Worm (Caenorhabditis elegans) whole organism, L1 larva: Measurements from ENCODE around the gene M162.5.
A peak's percentile ranks its signal among the peaks of the same experiment; 100 is the strongest.

Experiments used
- ceh-8 ChIP-seq: fragments of 200-800 bp; sonication (Bioruptor generic); optimal IDR thresholded peaks from 2 replicates; lab custom pipeline; 2018; ENCODE audit warnings: mild to moderate bottlenecking, missing genetic modification characterization, moderate library complexity, missing compliant biosample characterization
- ceh-88 ChIP-seq: fragments of 200-800 bp; sonication (Bioruptor generic); IDR thresholded peaks from 2 replicates; pipeline ENCODE4 v1.3.6; 2022; ENCODE audit warnings: missing genetic modification characterization, missing compliant biosample characterization
- ces-1 ChIP-seq: fragments of 150-350 bp; optimal IDR thresholded peaks from 2 replicates; lab custom pipeline; 2014; ENCODE audit warnings: missing biosample characterization, missing genetic modification reagents, missing genetic modification characterization
- efl-1 ChIP-seq, 4 experiments: fragments of 150-350 bp; optimal IDR thresholded peaks in 3 of 4; peaks in 1 of 4; 1 replicate in 1 of 4; 2 replicates in 3 of 4; lab custom pipeline; 2014; ENCODE audit warnings: missing biosample characterization in 2 of 4, missing genetic modification characterization in 2 of 4, missing genetic modification reagents in 2 of 4
- egl-27 ChIP-seq, 2 experiments: fragments of 150-350 bp in 1 of 2; sonication (generic microtip); optimal IDR thresholded peaks; 3 replicates each; lab custom pipeline; 2017 to 2018; ENCODE audit warnings: missing biosample characterization in 2 of 2, missing genetic modification characterization in 2 of 2, missing genetic modification reagents in 2 of 2
- elt-2 ChIP-seq: sonication (generic microtip); optimal IDR thresholded peaks from 2 replicates; lab custom pipeline; 2016; ENCODE audit warnings: missing genetic modification characterization, mild to moderate bottlenecking, inconsistent platforms, missing compliant biosample characterization, missing genetic modification reagents
- fkh-10 ChIP-seq: sonication (generic microtip); optimal IDR thresholded peaks from 2 replicates; lab custom pipeline; 2017; ENCODE audit warnings: missing biosample characterization, missing genetic modification reagents, missing genetic modification characterization
- fkh-4 ChIP-seq: sonication (generic microtip); optimal IDR thresholded peaks from 2 replicates; lab custom pipeline; 2016; ENCODE audit warnings: missing compliant biosample characterization, missing genetic modification characterization, borderline replicate concordance
- fkh-8 ChIP-seq: sonication (generic microtip); optimal IDR thresholded peaks from 2 replicates; lab custom pipeline; 2016; ENCODE audit warnings: mild to moderate bottlenecking, missing genetic modification characterization, missing compliant biosample characterization
- hpl-2 ChIP-seq: fragments of 150-350 bp; optimal IDR thresholded peaks from 2 replicates; lab custom pipeline; 2014; ENCODE audit warnings: missing biosample characterization, missing genetic modification reagents, missing genetic modification characterization
- isw-1 ChIP-seq: fragments of 200-800 bp; sonication (Bioruptor generic); IDR thresholded peaks from 2 replicates; pipeline ENCODE4 v1.3.6; 2022; ENCODE audit warnings: missing genetic modification characterization, missing compliant biosample characterization
- jun-1 ChIP-seq: fragments of 150-350 bp; optimal IDR thresholded peaks from 2 replicates; lab custom pipeline; 2014; ENCODE audit warnings: missing biosample characterization, missing genetic modification reagents, missing genetic modification characterization
- lin-13 ChIP-seq: fragments of 150-350 bp; optimal IDR thresholded peaks from 2 replicates; lab custom pipeline; 2014; ENCODE audit warnings: missing biosample characterization, missing genetic modification reagents, missing genetic modification characterization
- lin-35 ChIP-seq, 2 experiments: fragments of 150-350 bp; optimal IDR thresholded peaks; 2 replicates each; lab custom pipeline; 2014; ENCODE audit warnings: missing biosample characterization in 2 of 2, missing genetic modification characterization in 2 of 2, missing genetic modification reagents in 2 of 2
- nhr-11 ChIP-seq: fragments of 150-350 bp; optimal IDR thresholded peaks from 2 replicates; lab custom pipeline; 2014; ENCODE audit warnings: missing biosample characterization, missing genetic modification characterization
- nhr-12 ChIP-seq: sonication (generic microtip); optimal IDR thresholded peaks from 2 replicates; lab custom pipeline; 2017; ENCODE audit warnings: missing biosample characterization, missing genetic modification characterization
- nhr-20 ChIP-seq: sonication (generic microtip); optimal IDR thresholded peaks from 2 replicates; lab custom pipeline; 2016; ENCODE audit warnings: mild to moderate bottlenecking, missing genetic modification characterization, missing compliant biosample characterization
- nhr-237 ChIP-seq: fragments of 150-350 bp; optimal IDR thresholded peaks from 2 replicates; lab custom pipeline; 2014; ENCODE audit warnings: missing biosample characterization, missing genetic modification characterization
- nhr-85 ChIP-seq: sonication (generic microtip); peaks from one replicate; lab custom pipeline; 2016; ENCODE audit warnings: missing genetic modification characterization, inconsistent platforms, missing compliant biosample characterization
- nhr-90 ChIP-seq: sonication (generic microtip); optimal IDR thresholded peaks from 2 replicates; lab custom pipeline; 2016; ENCODE audit warnings: mild to moderate bottlenecking, missing genetic modification characterization, missing compliant biosample characterization; ENCODE audit not compliant: poor library complexity
- pag-3 ChIP-seq: sonication (generic microtip); optimal IDR thresholded peaks from 2 replicates; lab custom pipeline; 2017; ENCODE audit warnings: missing genetic modification characterization, mild to moderate bottlenecking, missing compliant biosample characterization, antibody characterized with exemption, borderline replicate concordance; ENCODE audit not compliant: insufficient read depth
- rnt-1 ChIP-seq: sonication (generic microtip); optimal IDR thresholded peaks from 2 replicates; lab custom pipeline; 2016; ENCODE audit warnings: mild to moderate bottlenecking, missing genetic modification characterization, moderate library complexity, missing compliant biosample characterization
- snpc-4 ChIP-seq: fragments of 150-350 bp; optimal IDR thresholded peaks from 2 replicates; lab custom pipeline; 2014; ENCODE audit warnings: missing biosample characterization, missing genetic modification characterization
- sptf-1 ChIP-seq: fragments of 150-350 bp; optimal IDR thresholded peaks from 2 replicates; lab custom pipeline; 2014; ENCODE audit warnings: missing biosample characterization, missing genetic modification characterization
- sup-37 ChIP-seq: fragments of 200-800 bp; sonication (Bioruptor generic); optimal IDR thresholded peaks from 2 replicates; lab custom pipeline; 2018; ENCODE audit warnings: mild to moderate bottlenecking, missing genetic modification characterization, missing compliant biosample characterization
- tbx-2 ChIP-seq: sonication (generic microtip); optimal IDR thresholded peaks from 2 replicates; lab custom pipeline; 2016; ENCODE audit warnings: missing genetic modification characterization, missing compliant biosample characterization
- tlp-1 ChIP-seq: fragments of 150-350 bp; optimal IDR thresholded peaks from 2 replicates; lab custom pipeline; 2014; ENCODE audit warnings: missing biosample characterization, missing genetic modification characterization
- unc-86 ChIP-seq: sonication (generic microtip); optimal IDR thresholded peaks from 2 replicates; lab custom pipeline; 2016; ENCODE audit warnings: missing genetic modification characterization, missing compliant biosample characterization
- vab-15 ChIP-seq: sonication (generic microtip); optimal IDR thresholded peaks from 2 replicates; lab custom pipeline; 2017; ENCODE audit warnings: missing genotype, mild to moderate bottlenecking, missing genetic modification characterization, missing compliant biosample characterization
- zag-1 ChIP-seq: fragments of 150-350 bp; optimal IDR thresholded peaks from 2 replicates; lab custom pipeline; 2014; ENCODE audit warnings: missing biosample characterization, missing genetic modification characterization

M162.5 gene

DNA sequence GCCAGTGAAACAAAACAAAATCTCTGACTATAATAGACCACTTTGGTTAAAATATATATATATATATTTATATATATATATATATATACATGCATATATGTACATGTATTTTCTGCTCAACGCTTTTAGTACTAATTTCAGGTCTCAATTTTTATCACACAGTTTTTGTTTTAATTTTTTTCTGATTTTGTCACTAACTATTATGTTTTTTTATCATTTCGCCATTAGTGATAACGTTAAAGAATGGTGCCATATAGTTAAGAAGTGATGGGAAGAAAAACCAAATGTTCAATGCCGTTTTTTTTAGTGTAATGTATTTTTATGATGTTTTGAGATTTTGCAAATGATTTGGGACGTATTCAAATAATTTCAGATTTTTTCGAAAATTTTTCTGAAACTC, 6.5 kb upstream of the M162.5 start:
- TF ChIP-seq ceh-88 (GFP tag; lab: Robert Waterston, UW) = no peak
- TF ChIP-seq tlp-1 (tag; lab: Kevin White, UChicago) = no peak
- TF ChIP-seq elt-2 (tag; lab: Kevin White, UChicago) = peak; percentile 37
- no peak for TF ChIP-seq jun-1

- TF ChIP-seq nhr-237 (no peak), pag-3 (no peak), tbx-2 (tag; lab: Kevin White, UChicago) (no peak), nhr-11 (tag; lab: Kevin White, UChicago) (no peak), lin-35 (GFP tag; optimal IDR thresholded peaks at IDR 0.05; lab: Kevin White, UChicago) (peak in 1 of 2 experiments; percentile 28), elt-2 (tag; lab: Kevin White, UChicago) (peak; percentile 65), fkh-10 (GFP tag; lab: Kevin White, UChicago) (no peak)
- TF ChIP-seq, all 84 proteins: peak for 2
Observed at ce11 chrV:19755260-19755659, 5.6 kb upstream of the M162.5 start, which contains the start of gene clec-50. clec-50 (minus strand) TSS chrV:19755368.

DNA sequence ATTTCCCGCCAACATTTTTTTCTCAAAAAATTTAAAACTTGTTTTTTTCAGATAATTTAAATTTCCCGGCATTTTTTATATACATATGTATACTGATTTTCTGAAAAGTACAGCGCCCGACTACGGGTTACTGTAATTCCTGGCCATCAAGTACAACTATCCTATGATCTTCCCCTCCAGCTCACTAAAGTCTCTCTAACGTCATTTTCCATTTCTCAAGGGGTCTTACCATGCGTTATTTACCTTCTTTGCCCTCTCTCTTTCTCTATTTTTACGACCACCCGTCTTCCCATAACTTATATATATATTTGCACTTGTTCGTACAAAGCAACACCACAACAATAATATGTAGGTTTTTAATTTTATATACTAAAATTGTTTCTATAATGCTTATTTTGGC, 4.6 kb upstream of the M162.5 start, which contains the start of gene W04E12.9:
Gene W04E12.9 (plus strand): TSS at position 301 of the 400 bp plus-strand sequence.
- no peak for TF ChIP-seq hpl-2 (GFP tag; lab: Kevin White, UChicago)
- TF ChIP-seq lin-13 = no peak
- TF ChIP-seq sup-37 (GFP tag; lab: Kevin White, UChicago) = no peak
- no peak for TF ChIP-seq fkh-8
- no peak for TF ChIP-seq ceh-8 (GFP tag; lab: Kevin White, UChicago)
- no peak for TF ChIP-seq tlp-1 (tag; lab: Kevin White, UChicago)
- TF ChIP-seq rnt-1 (tag; lab: Kevin White, UChicago) = no peak
- no peak for TF ChIP-seq isw-1 (GFP tag; lab: Robert Waterston, UW)
- no peak for TF ChIP-seq vab-15 (tag; lab: Kevin White, UChicago)
- TF ChIP-seq unc-86 (tag; lab: Kevin White, UChicago) = no peak
- TF ChIP-seq ces-1 (GFP tag; lab: Kevin White, UChicago) = no peak
- TF ChIP-seq ceh-88 (GFP tag; lab: Robert Waterston, UW) = no peak
- TF ChIP-seq sptf-1 (tag; lab: Kevin White, UChicago) = no peak
- no peak for TF ChIP-seq snpc-4
- no peak for TF ChIP-seq fkh-10 (GFP tag; lab: Kevin White, UChicago)
- TF ChIP-seq zag-1 = no peak

DNA sequence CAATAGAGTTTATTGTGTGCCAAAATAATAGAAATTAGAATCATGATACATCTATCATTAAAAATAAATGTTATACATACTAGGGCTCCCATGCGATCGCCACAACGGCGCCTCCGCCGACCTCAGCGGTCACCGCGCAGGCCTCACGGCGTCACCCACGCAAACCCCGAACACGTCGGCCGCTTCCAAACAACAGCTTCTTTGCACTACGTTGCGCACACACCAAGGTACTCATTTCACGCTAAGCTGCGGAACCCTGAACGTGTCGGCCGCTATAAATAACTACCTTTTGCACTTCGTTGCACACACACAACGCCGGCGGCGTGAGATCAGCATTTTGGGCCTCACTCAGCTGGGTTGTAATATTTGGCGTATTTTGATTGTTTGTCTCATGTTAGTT, 1.6 kb upstream of the M162.5 start:
- TF ChIP-seq nhr-85 (tag; lab: Kevin White, UChicago) = peak; percentile 1
- TF ChIP-seq lin-13 = no peak
- no peak for TF ChIP-seq ceh-8 (GFP tag; lab: Kevin White, UChicago)
- TF ChIP-seq, all 84 proteins: peak for 1

DNA sequence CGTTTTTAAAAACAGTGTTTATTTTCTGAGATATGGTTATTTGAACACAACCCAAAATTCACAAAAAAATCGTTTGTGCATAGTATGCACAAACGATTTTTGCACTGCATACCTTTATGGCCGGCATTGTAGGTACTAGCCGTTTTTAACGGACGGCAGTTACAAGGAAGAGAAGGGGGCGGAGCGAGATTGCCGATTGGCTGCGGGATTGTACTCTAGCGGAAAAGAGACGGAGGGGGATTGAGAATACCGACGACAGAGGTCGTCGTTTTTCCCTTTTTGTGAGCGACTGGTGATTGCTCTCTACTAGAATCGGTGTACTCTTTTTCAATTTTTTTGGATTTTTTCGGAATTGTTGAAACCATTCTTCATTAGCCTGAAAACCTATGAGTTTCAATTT, 6.9 kb downstream of the M162.5 start:
- TF ChIP-seq nhr-12 (tag; lab: Kevin White, UChicago) (no peak), efl-1 (optimal IDR thresholded peaks at IDR 0.05; lab: Kevin White, UChicago) (no peak), efl-1 (GFP tag; optimal IDR thresholded peaks at IDR 0.05 in 1 of 2; lab: Kevin White, UChicago) (peak in 1 of 2 experiments; percentile 48)

- TF ChIP-seq nhr-90 (tag; lab: Kevin White, UChicago) (no peak), fkh-4 (tag; lab: Kevin White, UChicago) (no peak), nhr-20 (no peak), egl-27 (tag; optimal IDR thresholded peaks at IDR 0.05; lab: Kevin White, UChicago) (no peak)
Observed at ce11 chrV:19771660-19772059, 10.8 kb downstream of the M162.5 start, which contains the start of gene M162.15. M162.15 (minus strand) TSS chrV:19771760.
